Fruit fly (Drosophila melanogaster) whole organism: ENCODE measurements around the gene pad.

Source experiments
- CG8478 ChIP-seq: fragments of >200 bp; optimal IDR thresholded peaks from 2 replicates; lab custom pipeline; 2018; ENCODE audit warnings: inconsistent platforms
- Dll ChIP-seq: fragments of >200 bp; optimal IDR thresholded peaks from 2 replicates; lab custom pipeline; 2017

- no peak for TF ChIP-seq Dll (lab: Kevin White, UChicago)
- no peak for TF ChIP-seq CG8478 (lab: Kevin White, UChicago)
Observed at dm6 chr3R:16351044-16351443, 8.9 kb downstream of the pad start.
